Worm (Caenorhabditis elegans): ENCODE results near the gene C08E8.11.

ce11 chrV:18395649-18396048 is 44.8 kb downstream of the C08E8.11 start, which contains the start of gene Y51A2B.9:
- TF ChIP-seq nhr-237 (tag; optimal IDR thresholded peaks at IDR 0.05) = no peak
- no peak for TF ChIP-seq lsy-2 (tag; optimal IDR thresholded peaks at IDR 0.05)
- TF ChIP-seq ham-2 (GFP tag; optimal IDR thresholded peaks at IDR 0.05) = no peak
